Worm (Caenorhabditis elegans) whole organism, L3 larva: ENCODE data around the gene F14H3.3.

Source experiments
- aly-2 ChIP-seq: fragments of 150-350 bp; optimal IDR thresholded peaks from 2 replicates; lab custom pipeline; 2014; ENCODE audit warnings: missing biosample characterization, missing genetic modification characterization
- ceh-16 ChIP-seq: sonication (generic microtip); optimal IDR thresholded peaks from 2 replicates; lab custom pipeline; 2017; ENCODE audit warnings: missing biosample characterization, missing genetic modification characterization
- ceh-28 ChIP-seq: fragments of 150-350 bp; optimal IDR thresholded peaks from 2 replicates; lab custom pipeline; 2014; ENCODE audit warnings: missing biosample characterization, missing genetic modification reagents, missing genetic modification characterization
- daf-12 ChIP-seq: fragments of 150-350 bp; optimal IDR thresholded peaks from 2 replicates; lab custom pipeline; 2014; ENCODE audit warnings: missing biosample characterization, missing genetic modification reagents, missing genetic modification characterization
- egl-5 ChIP-seq: fragments of 150-350 bp; optimal IDR thresholded peaks from 2 replicates; lab custom pipeline; 2017; ENCODE audit warnings: missing biosample characterization, missing genetic modification reagents, missing genetic modification characterization, inconsistent platforms
- elt-1 ChIP-seq: fragments of 150-350 bp; optimal IDR thresholded peaks from 2 replicates; lab custom pipeline; 2014; ENCODE audit warnings: missing biosample characterization, missing genetic modification characterization
- elt-2 ChIP-seq: sonication (generic microtip); optimal IDR thresholded peaks from 2 replicates; lab custom pipeline; 2016; ENCODE audit warnings: missing genetic modification reagents, mild to moderate bottlenecking, missing genetic modification characterization, missing compliant biosample characterization
- elt-3 ChIP-seq, 3 experiments: fragments of 150-350 bp in 1 of 3; sonication (generic microtip) in 2 of 3; optimal IDR thresholded peaks; 2 replicates in 2 of 3; 4 replicates in 1 of 3; lab custom pipeline; 2014 to 2017; ENCODE audit warnings: missing biosample characterization in 3 of 3, missing genetic modification characterization in 3 of 3
- eor-1 ChIP-seq, 2 experiments: fragments of 150-350 bp; optimal IDR thresholded peaks; 2 replicates each; lab custom pipeline; 2014 to 2018; ENCODE audit warnings: missing biosample characterization in 2 of 2, missing genetic modification characterization in 2 of 2
- fkh-10 ChIP-seq: sonication (generic microtip); optimal IDR thresholded peaks from 2 replicates; lab custom pipeline; 2017; ENCODE audit warnings: missing biosample characterization, missing genetic modification reagents, missing genetic modification characterization
- fos-1 ChIP-seq: fragments of 150-350 bp; optimal IDR thresholded peaks from 2 replicates; lab custom pipeline; 2014; ENCODE audit warnings: missing biosample characterization, missing genetic modification characterization
- lin-15B ChIP-seq: fragments of 150-350 bp; optimal IDR thresholded peaks from 2 replicates; lab custom pipeline; 2014; ENCODE audit warnings: missing biosample characterization, missing genetic modification characterization
- lsy-12 ChIP-seq: sonication (generic microtip); optimal IDR thresholded peaks from 2 replicates; lab custom pipeline; 2016; ENCODE audit warnings: mild to moderate bottlenecking, missing genetic modification characterization, missing compliant biosample characterization
- mdl-1 ChIP-seq: fragments of 150-350 bp; optimal IDR thresholded peaks from 2 replicates; lab custom pipeline; 2014; ENCODE audit warnings: missing biosample characterization, missing genetic modification characterization
- nhr-23 ChIP-seq: fragments of 150-350 bp; optimal IDR thresholded peaks from 2 replicates; lab custom pipeline; 2014; ENCODE audit warnings: missing biosample characterization, missing genetic modification reagents, missing genetic modification characterization
- nhr-25 ChIP-seq: sonication (generic microtip); optimal IDR thresholded peaks from 2 replicates; lab custom pipeline; 2017; ENCODE audit warnings: missing biosample characterization, missing genetic modification characterization
- nhr-76 ChIP-seq: fragments of 150-350 bp; sonication (generic microtip); optimal IDR thresholded peaks from 5 replicates; lab custom pipeline; 2014; ENCODE audit warnings: missing biosample characterization, missing genetic modification characterization
- nhr-77 ChIP-seq: fragments of 150-350 bp; optimal IDR thresholded peaks from 2 replicates; lab custom pipeline; 2014; ENCODE audit warnings: missing biosample characterization, missing genetic modification characterization
- pha-4 ChIP-seq: fragments of 150-350 bp; optimal IDR thresholded peaks from 2 replicates; lab custom pipeline; 2014; ENCODE audit warnings: missing biosample characterization, missing genetic modification reagents, missing genetic modification characterization
- pqm-1 ChIP-seq: fragments of 150-350 bp; optimal IDR thresholded peaks from 2 replicates; lab custom pipeline; 2017; ENCODE audit warnings: missing biosample characterization, missing genetic modification characterization, inconsistent platforms
- sea-2 ChIP-seq: fragments of 150-350 bp; sonication (generic microtip); optimal IDR thresholded peaks from 4 replicates; lab custom pipeline; 2014; ENCODE audit warnings: missing biosample characterization, missing genetic modification reagents, missing genetic modification characterization
- snpc-4 ChIP-seq: fragments of 150-350 bp; optimal IDR thresholded peaks from 2 replicates; lab custom pipeline; 2014; ENCODE audit warnings: missing biosample characterization, missing genetic modification characterization
- tbx-2 ChIP-seq: sonication (generic microtip); optimal IDR thresholded peaks from 2 replicates; lab custom pipeline; 2016; ENCODE audit warnings: mild to moderate bottlenecking, missing genetic modification characterization, missing compliant biosample characterization
- unc-62 ChIP-seq: fragments of 150-350 bp; sonication (generic microtip); optimal IDR thresholded peaks from 4 replicates; lab custom pipeline; 2014; ENCODE audit warnings: missing biosample characterization, missing genetic modification reagents, missing genetic modification characterization
- ztf-11 ChIP-seq: fragments of 150-350 bp; optimal IDR thresholded peaks from 2 replicates; lab custom pipeline; 2014; ENCODE audit warnings: missing biosample characterization, missing genetic modification characterization

Gene F14H3.3

DNA sequence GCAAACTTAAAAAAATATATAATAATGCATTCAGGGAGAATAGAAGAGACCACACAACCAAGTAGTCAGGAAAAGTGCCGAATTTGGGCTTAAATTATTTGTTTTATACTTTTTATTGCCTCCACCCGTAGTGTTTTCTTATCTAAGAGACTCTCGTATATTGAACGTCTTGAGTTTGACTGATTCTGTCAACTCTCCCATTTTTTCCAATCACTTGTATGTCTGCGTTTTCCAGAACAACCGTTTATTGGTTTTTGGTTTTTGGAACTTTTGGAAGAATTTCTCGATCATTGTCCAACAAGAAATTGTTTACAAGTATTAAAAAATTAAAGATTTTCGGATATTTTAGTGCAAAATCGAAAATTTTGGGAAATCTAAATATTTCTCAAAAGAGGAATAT lies 9.6 kb downstream of the F14H3.3 start:
- TF ChIP-seq nhr-25 (no peak), nhr-76 (tag; lab: Kevin White, UChicago) (no peak), nhr-23 (no peak), pqm-1 (peak; percentile 53), elt-2 (tag; lab: Kevin White, UChicago) (peak; percentile 81), lsy-12 (tag; lab: Kevin White, UChicago) (no peak), pha-4 (tag; lab: Kevin White, UChicago) (peak; percentile 28), ceh-16 (tag; lab: Kevin White, UChicago) (no peak)

DNA sequence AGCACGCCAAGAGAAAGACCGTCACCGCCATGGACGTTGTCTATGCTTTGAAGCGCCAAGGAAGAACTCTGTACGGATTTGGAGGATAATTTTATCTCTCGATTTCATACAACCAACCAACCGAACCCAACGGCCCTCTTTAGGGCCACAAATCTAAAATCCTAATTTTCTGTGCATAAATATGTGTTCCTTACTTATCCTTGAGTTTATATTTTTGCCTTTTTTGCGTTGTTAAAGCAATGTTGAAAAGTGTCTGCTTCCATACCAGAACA lies 10.6 kb downstream of the F14H3.3 start:
- TF ChIP-seq ceh-16 (tag; lab: Kevin White, UChicago) (no peak), eor-1 (tag; optimal IDR thresholded peaks at IDR 0.05; lab: Kevin White, UChicago) (no peak), nhr-76 (tag; lab: Kevin White, UChicago) (no peak), egl-5 (tag; lab: Kevin White, UChicago) (no peak)

DNA sequence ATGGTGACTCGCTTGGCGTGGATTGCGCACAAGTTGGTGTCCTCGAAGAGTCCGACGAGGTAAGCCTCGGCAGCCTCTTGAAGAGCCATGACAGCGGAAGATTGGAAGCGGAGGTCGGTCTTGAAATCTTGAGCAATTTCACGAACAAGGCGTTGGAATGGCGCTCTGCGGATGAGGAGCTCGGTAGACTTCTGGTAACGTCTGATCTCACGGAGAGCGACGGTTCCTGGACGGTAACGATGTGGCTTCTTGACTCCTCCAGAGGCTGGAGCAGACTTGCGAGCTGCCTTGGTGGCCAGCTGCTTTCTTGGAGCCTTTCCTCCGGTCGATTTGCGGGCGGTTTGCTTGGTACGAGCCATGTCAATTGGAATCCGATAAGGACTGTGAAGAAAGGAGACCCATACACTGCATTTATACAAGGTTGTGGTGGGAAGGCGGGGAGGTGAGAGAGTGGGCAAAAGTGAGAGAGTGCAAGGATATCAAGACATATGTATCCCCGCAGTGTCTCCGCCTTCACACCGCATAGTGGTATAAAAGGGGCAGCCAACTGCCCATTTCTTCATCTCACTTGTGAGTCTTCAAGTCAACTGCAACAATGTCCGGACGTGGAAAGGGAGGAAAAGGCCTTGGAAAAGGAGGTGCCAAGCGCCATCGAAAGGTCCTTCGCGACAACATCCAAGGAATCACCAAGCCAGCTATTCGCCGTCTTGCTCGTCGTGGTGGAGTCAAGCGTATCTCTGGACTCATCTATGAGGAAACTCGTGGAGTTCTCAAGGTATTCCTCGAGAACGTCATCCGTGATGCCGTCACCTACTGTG lies 11.1 kb downstream of the F14H3.3 start, which contains the start of the genes his-2 and his-1:
his-2 (minus strand) TSS at position 359 of the 818 bp plus-strand sequence.
his-1 (plus strand) TSS at position 596 of the 818 bp plus-strand sequence.
- peak; percentile 34 for TF ChIP-seq nhr-25

DNA sequence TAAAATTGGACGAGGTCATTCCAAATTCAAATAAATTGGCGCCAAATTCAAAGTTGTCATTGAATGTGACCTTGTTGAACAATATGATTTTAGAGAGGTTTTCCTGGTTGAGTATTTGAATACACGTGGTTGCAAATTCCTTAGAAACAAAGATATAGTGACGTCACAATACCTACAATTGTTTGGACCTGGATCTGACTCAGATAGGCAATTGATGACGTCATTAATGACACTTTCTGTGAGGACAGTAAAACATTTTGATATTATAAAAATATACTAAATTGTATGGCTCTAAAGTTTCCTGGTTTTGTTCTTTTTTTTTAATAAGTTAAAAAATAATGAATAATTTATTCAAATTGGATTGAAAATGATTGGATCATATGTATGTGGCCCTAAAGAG lies 11.9 kb downstream of the F14H3.3 start:
- TF ChIP-seq nhr-23 (no peak), snpc-4 (no peak), elt-1 (tag; lab: Kevin White, UChicago) (no peak), nhr-77 (no peak), mdl-1 (tag; lab: Kevin White, UChicago) (no peak), lin-15B (tag; lab: Kevin White, UChicago) (no peak), elt-3 (tag; optimal IDR thresholded peaks at IDR 0.05; lab: Kevin White, UChicago) (no peak)

DNA sequence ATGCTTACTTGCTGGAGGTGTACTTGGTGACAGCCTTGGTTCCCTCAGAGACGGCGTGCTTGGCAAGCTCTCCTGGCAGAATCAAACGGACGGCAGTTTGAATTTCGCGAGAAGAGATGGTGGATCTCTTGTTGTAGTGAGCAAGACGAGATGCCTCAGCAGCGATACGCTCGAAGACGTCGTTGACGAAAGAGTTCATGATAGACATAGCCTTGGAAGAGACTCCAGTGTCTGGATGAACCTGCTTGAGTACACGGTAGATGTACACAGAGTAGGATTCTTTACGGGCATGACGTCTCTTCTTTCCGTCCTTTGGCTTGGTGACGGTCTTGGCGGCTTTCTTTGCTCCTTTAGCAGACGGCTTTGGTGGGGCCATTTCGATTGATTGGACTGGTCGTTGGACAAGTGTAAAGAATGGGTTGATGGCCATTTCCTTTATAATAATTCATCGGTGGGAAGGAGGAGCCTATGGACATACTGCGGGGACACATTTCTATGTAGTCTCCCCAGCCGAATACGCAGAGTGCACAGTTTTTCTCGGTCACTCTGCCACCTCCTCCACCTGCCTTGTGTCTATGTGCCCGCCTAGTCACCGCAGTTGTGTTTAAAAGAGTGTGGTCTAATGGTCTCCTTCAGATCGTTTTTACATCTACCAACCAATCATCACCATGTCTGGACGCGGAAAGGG lies 13.0 kb downstream of the F14H3.3 start, which contains the start of the genes his-4 and his-3:
his-4 (minus strand) TSS at position 376 of the 688 bp plus-strand sequence.
his-3 (plus strand) TSS at position 669 of the 688 bp plus-strand sequence.
- peak; percentile 60 for TF ChIP-seq elt-2 (tag; lab: Kevin White, UChicago)
- peak; percentile 30 for TF ChIP-seq nhr-23
- peak; percentile 93 for TF ChIP-seq nhr-25
- TF ChIP-seq snpc-4 = peak; percentile 28
- TF ChIP-seq elt-1 (tag; lab: Kevin White, UChicago) = peak; percentile 11
- peak; percentile 68 for TF ChIP-seq pha-4 (tag; lab: Kevin White, UChicago)
- peak; percentile 41 for TF ChIP-seq pqm-1

DNA sequence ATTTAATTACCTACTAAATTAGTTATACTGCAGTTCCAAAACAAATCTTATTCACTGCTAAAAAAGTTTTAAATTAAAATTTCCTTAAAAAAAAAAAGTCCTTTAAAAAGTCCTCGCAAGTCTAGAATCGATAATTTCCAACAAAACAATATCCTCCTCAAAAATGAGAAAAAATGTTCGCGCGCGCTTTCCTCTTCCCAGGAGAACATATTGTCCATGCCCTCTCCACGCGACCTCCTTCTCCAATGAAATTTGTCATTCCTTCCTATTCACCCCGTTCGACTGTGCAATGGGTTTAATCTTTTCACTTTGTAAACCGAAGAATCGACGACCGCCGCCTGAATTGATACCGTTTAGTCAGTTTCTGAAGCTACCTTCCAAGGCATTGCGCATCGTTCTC lies 17.1 kb downstream of the F14H3.3 start, which contains the start of gene T10C6.10:
T10C6.10 (plus strand) TSS at position 248 of the 400 bp plus-strand sequence.
- TF ChIP-seq daf-12 (tag; lab: Kevin White, UChicago) (no peak), aly-2 (tag; lab: Kevin White, UChicago) (no peak), sea-2 (GFP tag; lab: Kevin White, UChicago) (no peak), ceh-28 (tag; lab: Kevin White, UChicago) (no peak), unc-62 (GFP tag; lab: Kevin White, UChicago) (no peak), eor-1 (tag; optimal IDR thresholded peaks at IDR 0.05; lab: Kevin White, UChicago) (no peak)

DNA sequence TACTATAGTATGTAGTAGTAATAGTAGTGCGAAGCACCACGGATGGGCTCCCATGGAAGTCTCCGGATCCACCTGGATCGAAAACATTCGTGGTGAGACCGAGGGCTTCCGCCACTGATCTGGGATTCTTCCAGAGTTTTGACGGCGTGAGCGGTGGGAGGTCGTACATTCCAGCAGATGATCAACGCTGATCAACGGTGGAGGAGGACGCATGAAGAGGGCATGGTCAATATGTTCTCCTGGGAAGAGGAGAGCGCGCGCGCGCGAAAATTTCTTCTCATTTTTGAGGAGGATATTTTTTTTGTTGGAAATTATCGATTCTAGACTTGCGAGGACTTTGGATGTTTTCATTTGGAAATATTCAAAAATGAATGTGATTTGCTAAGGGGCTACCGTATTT lies 19.8 kb downstream of the F14H3.3 start:
- TF ChIP-seq snpc-4 (no peak), ztf-11 (tag; lab: Kevin White, UChicago) (no peak), tbx-2 (tag; lab: Kevin White, UChicago) (no peak), elt-3 (tag; optimal IDR thresholded peaks at IDR 0.05; lab: Kevin White, UChicago) (no peak), sea-2 (GFP tag; lab: Kevin White, UChicago) (no peak), egl-5 (tag; lab: Kevin White, UChicago) (no peak), fos-1 (tag; lab: Kevin White, UChicago) (no peak), fkh-10 (GFP tag; lab: Kevin White, UChicago) (no peak)
